Fruit fly (Drosophila melanogaster) whole organism, embryonic: ENCODE data around the gene CG5050.

ENCODE experiments used
- BEAF-32 ChIP-seq: fragments of 200-800 bp; sonication (Bioruptor generic); optimal IDR thresholded peaks from 3 replicates; lab custom pipeline; 2017; ENCODE audit warnings: missing biosample characterization, missing genetic modification characterization, mild to moderate bottlenecking, moderate library complexity, missing genetic modification reagents
- CG10209 ChIP-seq: fragments of 200-800 bp; sonication (Bioruptor generic); optimal IDR thresholded peaks from 3 replicates; lab custom pipeline; 2017; ENCODE audit warnings: missing biosample characterization, mild to moderate bottlenecking, missing genetic modification characterization, missing genetic modification reagents
- CG10654 ChIP-seq: fragments of 200-800 bp; sonication (Bioruptor generic); optimal IDR thresholded peaks from 2 replicates; lab custom pipeline; 2016; ENCODE audit warnings: missing biosample characterization, missing genetic modification characterization
- CG12769 ChIP-seq: fragments of 200-800 bp; sonication (Bioruptor generic); optimal IDR thresholded peaks from 2 replicates; lab custom pipeline; 2019; ENCODE audit warnings: missing biosample characterization, mild to moderate bottlenecking, missing genetic modification characterization, moderate library complexity
- CG14710 ChIP-seq: fragments of 200-800 bp; sonication (Bioruptor generic); optimal IDR thresholded peaks from 3 replicates; lab custom pipeline; 2019; ENCODE audit warnings: missing biosample characterization, mild to moderate bottlenecking, missing genetic modification characterization, moderate library complexity
- CG17186 ChIP-seq: fragments of 200-800 bp; sonication (Bioruptor generic); optimal IDR thresholded peaks from 3 replicates; lab custom pipeline; 2017; ENCODE audit warnings: missing biosample characterization, missing genetic modification reagents, missing genetic modification characterization
- CG17612 ChIP-seq: fragments of 200-800 bp; sonication (Bioruptor generic); IDR thresholded peaks from 2 replicates; pipeline ENCODE4 v1.3.6; 2022; ENCODE audit warnings: missing biosample characterization, missing genetic modification characterization
- CG18599 ChIP-seq: fragments of 200-800 bp; sonication (Bioruptor generic); optimal IDR thresholded peaks from 3 replicates; lab custom pipeline; 2017; ENCODE audit warnings: missing biosample characterization, missing genetic modification characterization, mild to moderate bottlenecking, moderate library complexity, missing genetic modification reagents
- CG2199 ChIP-seq: fragments of 200-800 bp; sonication (Bioruptor generic); IDR thresholded peaks from 3 replicates; pipeline ENCODE4 v1.3.6; 2022; ENCODE audit warnings: missing biosample characterization, missing genetic modification characterization
- CG43689 ChIP-seq: fragments of 200-800 bp; sonication (Bioruptor generic); IDR thresholded peaks from 2 replicates; pipeline ENCODE4 v1.3.6; 2022; ENCODE audit warnings: missing biosample characterization, missing genetic modification characterization
- CG4730 ChIP-seq: fragments of 200-800 bp; sonication (Bioruptor generic); IDR thresholded peaks from 2 replicates; pipeline ENCODE4 v1.3.6; 2022; ENCODE audit warnings: missing biosample characterization, missing genetic modification characterization
- CG6175 ChIP-seq: fragments of 200-800 bp; sonication (Bioruptor generic); IDR thresholded peaks from 3 replicates; pipeline ENCODE4 v1.3.6; 2022; ENCODE audit warnings: missing biosample characterization, missing genetic modification characterization
- CG6254 ChIP-seq: fragments of 200-800 bp; sonication (Bioruptor generic); optimal IDR thresholded peaks from 3 replicates; lab custom pipeline; 2017; ENCODE audit warnings: mild to moderate bottlenecking, missing biosample characterization, missing genetic modification reagents, missing genetic modification characterization
- CG8281 ChIP-seq: fragments of 200-800 bp; sonication (Bioruptor generic); optimal IDR thresholded peaks from 2 replicates; lab custom pipeline; 2018; ENCODE audit warnings: missing biosample characterization, mild to moderate bottlenecking, missing genetic modification characterization, moderate library complexity
- CG8765 ChIP-seq: fragments of 200-800 bp; sonication (Bioruptor generic); IDR thresholded peaks from 2 replicates; pipeline ENCODE4 v1.3.6; 2022; ENCODE audit warnings: missing biosample characterization, missing genetic modification characterization
- CG9437 ChIP-seq: fragments of 200-800 bp; sonication (Bioruptor generic); optimal IDR thresholded peaks from 2 replicates; lab custom pipeline; 2018; ENCODE audit warnings: missing biosample characterization, mild to moderate bottlenecking, missing genetic modification characterization
- Dek ChIP-seq: fragments of 200-800 bp; sonication (Bioruptor generic); optimal IDR thresholded peaks from 3 replicates; lab custom pipeline; 2019; ENCODE audit warnings: missing biosample characterization, mild to moderate bottlenecking, missing genetic modification characterization, moderate library complexity
- Dp ChIP-seq: fragments of 200-800 bp; sonication (Bioruptor generic); optimal IDR thresholded peaks from 2 replicates; lab custom pipeline; 2018; ENCODE audit warnings: missing biosample characterization, mild to moderate bottlenecking, missing genetic modification characterization, moderate library complexity
- Fer2 ChIP-seq: fragments of 200-800 bp; sonication (Bioruptor generic); optimal IDR thresholded peaks from 2 replicates; lab custom pipeline; 2018; ENCODE audit warnings: missing biosample characterization, mild to moderate bottlenecking, missing genetic modification characterization, moderate library complexity
- Hr3 ChIP-seq: fragments of 200-800 bp; sonication (Bioruptor generic); optimal IDR thresholded peaks from 3 replicates; lab custom pipeline; 2016; ENCODE audit warnings: missing biosample characterization, missing genetic modification characterization
- Hr51 ChIP-seq, 2 experiments: fragments of 200-800 bp; sonication (Bioruptor generic); optimal IDR thresholded peaks; 2 replicates in 1 of 2; 3 replicates in 1 of 2; lab custom pipeline; 2016 to 2018; ENCODE audit warnings: missing biosample characterization in 2 of 2, missing genetic modification characterization in 2 of 2, mild to moderate bottlenecking in 1 of 2, moderate library complexity in 1 of 2
- Kr ChIP-seq: fragments of 200-800 bp; sonication (Bioruptor generic); optimal IDR thresholded peaks from 2 replicates; lab custom pipeline; 2017; ENCODE audit warnings: missing biosample characterization, mild to moderate bottlenecking, missing genetic modification characterization
- NK7.1 ChIP-seq: fragments of 200-800 bp; sonication (Bioruptor generic); optimal IDR thresholded peaks from 3 replicates; lab custom pipeline; 2016; ENCODE audit warnings: missing biosample characterization, missing genetic modification characterization
- Poxn ChIP-seq: fragments of 200-800 bp; sonication (Bioruptor generic); IDR thresholded peaks from 2 replicates; pipeline ENCODE4 v1.3.6; 2022; ENCODE audit warnings: missing biosample characterization, missing genetic modification characterization
- YL-1 ChIP-seq: fragments of 200-800 bp; sonication (Bioruptor generic); optimal IDR thresholded peaks from 3 replicates; lab custom pipeline; 2017; ENCODE audit warnings: missing biosample characterization, mild to moderate bottlenecking, missing genetic modification characterization
- bab2 ChIP-seq: fragments of 200-800 bp; sonication (Bioruptor generic); optimal IDR thresholded peaks from 2 replicates; lab custom pipeline; 2016; ENCODE audit warnings: missing biosample characterization, missing genetic modification characterization
- bbx ChIP-seq: fragments of 200-800 bp; sonication (Bioruptor generic); IDR thresholded peaks from 2 replicates; pipeline ENCODE4 v1.3.6; 2022; ENCODE audit warnings: missing biosample characterization, missing genetic modification characterization; ENCODE audit not compliant: partially characterized antibody
- bigmax ChIP-seq: fragments of 200-800 bp; sonication (Bioruptor generic); optimal IDR thresholded peaks from 2 replicates; lab custom pipeline; 2018; ENCODE audit warnings: missing biosample characterization, mild to moderate bottlenecking, missing genetic modification characterization
- bowl ChIP-seq: fragments of 200-800 bp; sonication (Bioruptor generic); IDR thresholded peaks from 2 replicates; pipeline ENCODE4 v1.3.6; 2022; ENCODE audit warnings: missing biosample characterization, missing genetic modification characterization
- br ChIP-seq: fragments of >200 bp; optimal IDR thresholded peaks from 2 replicates; lab custom pipeline; 2017
- btn ChIP-seq: fragments of 200-800 bp; sonication (Bioruptor generic); optimal IDR thresholded peaks from 2 replicates; lab custom pipeline; 2016; ENCODE audit warnings: missing biosample characterization, missing genetic modification characterization
- caup ChIP-seq: fragments of 200-800 bp; sonication (Bioruptor generic); optimal IDR thresholded peaks from 3 replicates; lab custom pipeline; 2017; ENCODE audit warnings: missing biosample characterization, mild to moderate bottlenecking, missing genetic modification characterization, moderate library complexity; ENCODE audit not compliant: severe bottlenecking
- emc ChIP-seq: fragments of 200-800 bp; sonication (Bioruptor generic); optimal IDR thresholded peaks from 2 replicates; lab custom pipeline; 2016; ENCODE audit warnings: missing biosample characterization, missing genetic modification characterization
- eyg ChIP-seq: fragments of 200-800 bp; sonication (Bioruptor generic); optimal IDR thresholded peaks from 3 replicates; lab custom pipeline; 2016; ENCODE audit warnings: missing biosample characterization, missing genetic modification characterization
- grn ChIP-seq: fragments of 200-800 bp; sonication (Bioruptor generic); optimal IDR thresholded peaks from 3 replicates; lab custom pipeline; 2017; ENCODE audit warnings: missing biosample characterization, missing genetic modification characterization
- ham ChIP-seq: fragments of 200-800 bp; sonication (Bioruptor generic); IDR thresholded peaks from 2 replicates; pipeline ENCODE4 v1.3.6; 2022; ENCODE audit warnings: missing biosample characterization, missing genetic modification characterization
- oc ChIP-seq: fragments of 200-800 bp; sonication (Bioruptor generic); optimal IDR thresholded peaks from 2 replicates; lab custom pipeline; 2018; ENCODE audit warnings: missing biosample characterization, mild to moderate bottlenecking, missing genetic modification characterization, moderate library complexity
- pb ChIP-seq: fragments of 200-800 bp; sonication (Bioruptor generic); optimal IDR thresholded peaks from 3 replicates; lab custom pipeline; 2016; ENCODE audit warnings: missing biosample characterization, missing genetic modification characterization
- peb ChIP-seq: fragments of 200-800 bp; sonication (Bioruptor generic); IDR thresholded peaks from 2 replicates; pipeline ENCODE4 v1.3.6; 2022; ENCODE audit warnings: missing biosample characterization, missing genetic modification characterization
- pzg ChIP-seq: fragments of 200-800 bp; sonication (Bioruptor generic); optimal IDR thresholded peaks from 3 replicates; lab custom pipeline; 2018; ENCODE audit warnings: missing biosample characterization, mild to moderate bottlenecking, missing genetic modification characterization, moderate library complexity
- sob ChIP-seq: fragments of 200-800 bp; sonication (Bioruptor generic); IDR thresholded peaks from 2 replicates; pipeline ENCODE4 v1.3.6; 2022; ENCODE audit warnings: missing biosample characterization, missing genetic modification characterization
- stc ChIP-seq: fragments of 200-800 bp; sonication (Bioruptor generic); IDR thresholded peaks from 2 replicates; pipeline ENCODE4 v1.3.6; 2022; ENCODE audit warnings: missing biosample characterization, missing genetic modification characterization
- stwl ChIP-seq: fragments of 200-800 bp; sonication (Bioruptor generic); optimal IDR thresholded peaks from 3 replicates; lab custom pipeline; 2018; ENCODE audit warnings: missing biosample characterization, mild to moderate bottlenecking, missing genetic modification characterization, moderate library complexity
- tgo ChIP-seq: fragments of 200-800 bp; sonication (Bioruptor generic); IDR thresholded peaks from 3 replicates; pipeline ENCODE4 v1.3.6; 2022; ENCODE audit warnings: missing biosample characterization, missing genetic modification characterization
- toy ChIP-seq: fragments of 200-800 bp; sonication (Bioruptor generic); IDR thresholded peaks from 2 replicates; pipeline ENCODE4 v1.3.6; 2022; ENCODE audit warnings: missing biosample characterization, missing genetic modification characterization
- tup ChIP-seq: fragments of 200-800 bp; sonication (Bioruptor generic); optimal IDR thresholded peaks from 2 replicates; lab custom pipeline; 2016; ENCODE audit warnings: missing biosample characterization, mild to moderate bottlenecking, missing genetic modification characterization, moderate library complexity
- twi ChIP-seq: fragments of 200-800 bp; optimal IDR thresholded peaks from 2 replicates; lab custom pipeline; 2019; ENCODE audit warnings: missing biosample characterization, mild to moderate bottlenecking, missing genetic modification characterization, moderate library complexity
- tx ChIP-seq: fragments of 200-800 bp; sonication (Bioruptor generic); optimal IDR thresholded peaks from 2 replicates; lab custom pipeline; 2016; ENCODE audit warnings: missing biosample characterization, missing genetic modification characterization
- vvl ChIP-seq: fragments of 200-800 bp; sonication (Bioruptor generic); IDR thresholded peaks from 2 replicates; pipeline ENCODE4 v1.3.6; 2022; ENCODE audit warnings: missing biosample characterization, missing genetic modification characterization

The CG5050 gene

dm6 chr2L:17450505-17451415 lies 2.0 kb upstream of the CG5050 start (continued):
- peak; percentile 73 for TF ChIP-seq caup (GFP tag; lab: Kevin White, UChicago)
- TF ChIP-seq tx (GFP tag; lab: Kevin White, UChicago): no peak
- TF ChIP-seq tgo: peak; percentile 46; the same call in 1 of the 3 replicates
- peak; percentile 40 for TF ChIP-seq Hr3
- no peak for TF ChIP-seq BEAF-32 (GFP tag; lab: Kevin White, UChicago)
- no peak for TF ChIP-seq pzg (GFP tag; lab: Kevin White, UChicago)
- no peak for TF ChIP-seq bbx
- TF ChIP-seq btn (GFP tag; lab: Kevin White, UChicago): no peak
- TF ChIP-seq emc (GFP tag; lab: Kevin White, UChicago): no peak
- TF ChIP-seq peb: no peak
- peak; percentile 40 for TF ChIP-seq bab2 (GFP tag; lab: Kevin White, UChicago)
- no peak for TF ChIP-seq Dp (GFP tag; lab: Kevin White, UChicago)
- peak; percentile 69 for TF ChIP-seq stc (GFP tag; lab: Robert Waterston, UW)
- TF ChIP-seq sob (GFP tag; lab: Robert Waterston, UW): peak; percentile 50; the same call in 1 of the 2 replicates
- no peak for TF ChIP-seq bowl (GFP tag; lab: Robert Waterston, UW)
- no peak for TF ChIP-seq CG6254 (GFP tag; lab: Kevin White, UChicago)
- no peak for TF ChIP-seq br (lab: Kevin White, UChicago)
- TF ChIP-seq tup (GFP tag; lab: Kevin White, UChicago): no peak
- no peak for TF ChIP-seq pb (GFP tag; lab: Kevin White, UChicago)
- peak; percentile 28 for TF ChIP-seq CG9437 (GFP tag; lab: Kevin White, UChicago)
- TF ChIP-seq CG18599 (GFP tag; lab: Kevin White, UChicago): peak; percentile 72
- peak; percentile 66 for TF ChIP-seq CG10209 (GFP tag; lab: Kevin White, UChicago)
- TF ChIP-seq CG12769 (tag; lab: Kevin White, UChicago): peak; percentile 54
- no peak for TF ChIP-seq vvl
- peak; percentile 26 for TF ChIP-seq NK7.1 (GFP tag; lab: Kevin White, UChicago)
- TF ChIP-seq CG10654 (GFP tag; lab: Kevin White, UChicago): peak; percentile 32
- TF ChIP-seq YL-1: no peak
- TF ChIP-seq Hr51 (GFP tag; optimal IDR thresholded peaks at IDR 0.05; lab: Kevin White, UChicago): peak; percentile 6 to 84
- TF ChIP-seq stwl (tag; lab: Kevin White, UChicago): no peak
- TF ChIP-seq CG4730: no peak
- no peak for TF ChIP-seq Kr (GFP tag; lab: Kevin White, UChicago)
- no peak for TF ChIP-seq twi (tag; lab: Kevin White, UChicago)
- TF ChIP-seq Dek (tag; lab: Kevin White, UChicago): peak; percentile 69
- TF ChIP-seq grn (GFP tag; lab: Kevin White, UChicago): no peak
- TF ChIP-seq CG8765 (GFP tag; lab: Robert Waterston, UW): no peak
- no peak for TF ChIP-seq CG17612 (GFP tag; lab: Robert Waterston, UW)
- TF ChIP-seq toy (GFP tag; lab: Robert Waterston, UW): no peak
- TF ChIP-seq Fer2 (tag; lab: Kevin White, UChicago): peak; percentile 18
- TF ChIP-seq CG2199 (GFP tag; lab: Robert Waterston, UW): no peak
- TF ChIP-seq CG17186 (GFP tag; lab: Kevin White, UChicago): no peak
- TF ChIP-seq ham: no peak; the same call in 1 of the 2 replicates
- TF ChIP-seq CG43689: no peak
- peak; percentile 37 for TF ChIP-seq oc (tag; lab: Kevin White, UChicago)
- no peak for TF ChIP-seq bigmax (GFP tag; lab: Kevin White, UChicago)
- peak; percentile 21 for TF ChIP-seq CG8281 (tag; lab: Kevin White, UChicago)
- no peak for TF ChIP-seq CG14710
- TF ChIP-seq Poxn: no peak
- peak; percentile 32 for TF ChIP-seq eyg (GFP tag; lab: Kevin White, UChicago)
- 0 out of 3 replicates have a peak, but pooled peaks have one; percentile 48 for TF ChIP-seq CG6175 (GFP tag; lab: Robert Waterston, UW)
